Worm (Caenorhabditis elegans): ENCODE measurements around the gene ubxn-3.

The ubxn-3 gene

DNA sequence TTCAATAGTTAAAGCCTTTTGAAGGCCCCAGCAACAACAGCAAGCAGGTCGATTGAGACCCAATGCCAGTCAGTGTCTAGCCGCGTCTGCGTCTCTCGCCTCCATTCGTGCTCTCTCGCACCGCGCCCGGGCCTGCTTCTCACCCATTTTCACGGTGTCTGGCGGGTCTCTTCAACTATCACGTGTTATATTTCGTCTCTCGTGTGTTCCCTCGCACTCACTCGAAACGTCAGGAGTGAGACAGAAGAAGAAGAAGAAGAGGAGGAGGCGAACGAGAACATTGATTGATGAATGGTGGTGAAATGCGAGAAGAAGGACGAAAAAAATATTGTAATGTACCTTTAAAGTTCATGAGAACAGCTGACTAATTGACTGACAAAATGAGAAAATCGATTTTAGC lies 745 bp upstream of the ubxn-3 start (continued):
- no peak for TF ChIP-seq unc-39 (tag; optimal IDR thresholded peaks at IDR 0.05)
- peak; percentile 58 for TF ChIP-seq nhr-10 (tag; optimal IDR thresholded peaks at IDR 0.05)

DNA sequence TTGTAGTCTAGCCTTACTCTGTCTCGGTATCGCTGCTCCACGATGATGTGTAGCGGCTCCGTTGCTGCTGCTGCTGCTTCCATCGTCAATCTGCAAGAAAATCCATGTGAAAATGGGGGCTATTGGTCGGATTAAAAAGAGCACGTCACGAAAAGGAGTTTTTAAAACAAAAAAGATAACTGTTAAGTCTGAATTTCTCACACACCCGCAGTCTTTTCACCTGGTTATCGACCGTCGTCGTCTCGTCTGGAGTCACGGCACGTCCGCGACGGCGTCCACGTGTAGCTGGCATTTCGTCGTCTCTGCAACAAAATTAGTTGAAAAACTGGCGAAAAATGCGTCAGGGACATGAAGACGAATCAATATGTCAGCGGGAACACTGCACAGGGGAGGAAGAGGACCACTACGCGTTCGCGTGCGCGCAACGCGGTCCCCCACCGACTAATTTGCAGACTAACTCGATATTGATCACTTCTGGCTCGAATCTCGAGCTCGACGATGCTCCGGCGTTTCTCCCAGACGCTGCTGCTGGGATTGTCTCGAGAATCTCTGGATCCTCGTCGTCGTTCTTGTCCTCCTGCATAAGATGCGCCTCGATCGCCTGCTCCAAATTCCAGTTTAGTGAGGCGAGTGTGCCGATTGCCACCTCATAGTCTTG lies 492 bp downstream of the ubxn-3 start:
- TF ChIP-seq F49E8.2 (tag; optimal IDR thresholded peaks at IDR 0.05; ENCODE audit: borderline replicate concordance), result no peak
- TF ChIP-seq aha-1 (tag), result peak; percentile 70
- no peak for TF ChIP-seq ZK337.2 (GFP tag; IDR thresholded peaks at IDR 0.05)
- TF ChIP-seq unc-39 (tag; optimal IDR thresholded peaks at IDR 0.05), result no peak
- no peak for TF ChIP-seq ceh-28 (tag; optimal IDR thresholded peaks at IDR 0.05)
- TF ChIP-seq lin-29 (GFP tag; IDR thresholded peaks at IDR 0.05), result no peak
- TF ChIP-seq daf-8 (GFP tag; IDR thresholded peaks at IDR 0.05), result 0 out of 2 replicates have a peak, but pooled peaks have one; percentile 41
- TF ChIP-seq lsy-2 (tag; optimal IDR thresholded peaks at IDR 0.05), result no peak
- TF ChIP-seq ctbp-1 (GFP tag; IDR thresholded peaks at IDR 0.05), result no peak
- 0 out of 2 replicates have a peak, but pooled peaks have one; percentile 35 for TF ChIP-seq D1046.2 (GFP tag; IDR thresholded peaks at IDR 0.05)
- no peak for TF ChIP-seq rbr-2 (tag; optimal IDR thresholded peaks at IDR 0.05)
- peak; percentile 53; the same call in 1 of the 2 replicates for TF ChIP-seq set-16 (GFP tag; IDR thresholded peaks at IDR 0.05)
- TF ChIP-seq F10B5.3 (tag; optimal IDR thresholded peaks at IDR 0.05), result no peak

DNA sequence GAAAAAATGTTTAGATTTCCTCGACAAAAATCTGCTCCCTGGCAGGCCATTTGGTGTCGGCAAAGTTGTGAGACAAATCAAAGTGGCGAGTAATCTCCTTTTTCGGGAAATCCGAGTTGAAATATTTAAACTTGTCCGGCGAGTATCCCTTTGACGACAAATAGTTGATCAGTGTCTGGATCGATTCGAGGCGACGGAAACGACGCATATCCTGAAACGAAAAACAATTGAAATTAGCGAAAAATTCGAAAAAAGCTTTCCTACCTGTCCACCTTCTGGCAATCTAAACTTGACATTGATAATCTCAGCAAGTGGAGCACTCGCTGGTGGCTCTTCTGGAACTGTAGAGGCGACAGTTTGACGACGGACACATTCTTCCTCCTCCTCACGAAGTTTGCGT lies 3.2 kb downstream of the ubxn-3 start:
- no peak for TF ChIP-seq T20F7.1 (GFP tag; optimal IDR thresholded peaks at IDR 0.05)
- peak; percentile 97 for TF ChIP-seq aha-1 (tag)

DNA sequence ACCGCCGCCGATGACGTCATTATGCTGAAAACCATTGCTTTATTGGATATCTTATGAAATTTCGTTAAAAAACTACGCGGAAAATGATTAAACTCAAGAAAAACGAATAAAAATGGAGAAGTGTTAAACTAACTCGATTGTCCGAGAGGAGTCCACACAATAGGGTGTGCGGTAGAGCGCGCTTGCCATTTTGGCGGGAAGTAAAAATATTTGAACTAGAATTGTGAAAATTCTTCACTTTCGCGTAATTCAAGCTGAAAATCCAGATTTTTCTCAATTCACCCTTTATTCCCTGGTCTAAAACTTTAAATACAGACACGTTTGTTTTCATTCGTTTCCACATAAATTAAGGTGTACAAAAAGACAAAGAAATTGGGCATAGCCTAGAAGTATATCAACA lies 3.9 kb downstream of the ubxn-3 start, which contains the start of gene F48A11.4:
F48A11.4 (minus strand) TSS at position 24 of the 400 bp plus-strand sequence.
- no peak for TF ChIP-seq unc-39 (tag; optimal IDR thresholded peaks at IDR 0.05)
- TF ChIP-seq nhr-76 (tag; optimal IDR thresholded peaks at IDR 0.05), result peak; percentile 33
- peak; percentile 72; the same call in 1 of the 2 replicates for TF ChIP-seq saeg-2 (GFP tag; IDR thresholded peaks at IDR 0.05)
- peak; percentile 47 for TF ChIP-seq nhr-111 (GFP tag; optimal IDR thresholded peaks at IDR 0.05)
- no peak for TF ChIP-seq daf-19 (GFP tag; conservative IDR thresholded peaks at IDR 0.05)
- peak; percentile 88 for TF ChIP-seq mdt-29 (GFP tag; IDR thresholded peaks at IDR 0.05)
- TF ChIP-seq arid-1 (GFP tag; conservative IDR thresholded peaks at IDR 0.05), result peak; percentile 92
- peak; percentile 78 for TF ChIP-seq F37D6.2 (tag; optimal IDR thresholded peaks at IDR 0.05)
- TF ChIP-seq lsy-2 (tag; optimal IDR thresholded peaks at IDR 0.05), result peak; percentile 36 to 95
- peak; percentile 74 for TF ChIP-seq zip-2 (tag; optimal IDR thresholded peaks at IDR 0.05)
- TF ChIP-seq ceh-82 (tag; optimal IDR thresholded peaks at IDR 0.05), result no peak
- peak; percentile 26 for TF ChIP-seq gei-8 (GFP tag; optimal IDR thresholded peaks at IDR 0.05)
- TF ChIP-seq nhr-48 (tag; optimal IDR thresholded peaks at IDR 0.05), result peak; percentile 47
- peak; percentile 40; the same call in 1 of the 2 replicates for TF ChIP-seq ceh-44 (GFP tag; IDR thresholded peaks at IDR 0.05)
- peak; percentile 91 for TF ChIP-seq hmg-1.1 (GFP tag; IDR thresholded peaks at IDR 0.05)
- peak; percentile 100 for TF ChIP-seq lin-38 (GFP tag; IDR thresholded peaks at IDR 0.05)
- peak; percentile 56 for TF ChIP-seq mxl-3 (GFP tag; optimal IDR thresholded peaks at IDR 0.05)
- peak in 1 of 2 experiments; percentile 70 for TF ChIP-seq hif-1 (tag; optimal IDR thresholded peaks at IDR 0.05)
- peak; percentile 76 for TF ChIP-seq F10B5.3 (tag; optimal IDR thresholded peaks at IDR 0.05)
- TF ChIP-seq mes-2 (tag; optimal IDR thresholded peaks at IDR 0.05; ENCODE audit: poor library complexity, severe bottlenecking), result peak; percentile 96
- peak; percentile 8 for TF ChIP-seq lir-3 (tag; optimal IDR thresholded peaks at IDR 0.05)
- no peak for TF ChIP-seq T20F7.1 (GFP tag; optimal IDR thresholded peaks at IDR 0.05)
- TF ChIP-seq ces-1 (GFP tag; optimal IDR thresholded peaks at IDR 0.05), result no peak
- TF ChIP-seq Y5F2A.4 (GFP tag; optimal IDR thresholded peaks at IDR 0.05), result peak; percentile 78
- peak; percentile 83 for TF ChIP-seq jun-1 (tag; optimal IDR thresholded peaks at IDR 0.05)
- TF ChIP-seq nhr-6 (tag; optimal IDR thresholded peaks at IDR 0.05), result peak; percentile 91
- no peak for TF ChIP-seq ZK546.5 (tag; optimal IDR thresholded peaks at IDR 0.05)
- TF ChIP-seq skn-1 (tag; optimal IDR thresholded peaks at IDR 0.05), result no peak
- TF ChIP-seq dpl-1 (GFP tag; optimal IDR thresholded peaks at IDR 0.05), result peak; percentile 100
- peak; percentile 18 for TF ChIP-seq ceh-32 (tag; optimal IDR thresholded peaks at IDR 0.05; ENCODE audit: poor library complexity)
- TF ChIP-seq F26F4.8 (GFP tag; conservative IDR thresholded peaks at IDR 0.05), result no peak
- no peak for TF ChIP-seq daf-12 (tag; optimal IDR thresholded peaks at IDR 0.05)
- peak; percentile 77 for TF ChIP-seq nhr-25 (tag; optimal IDR thresholded peaks at IDR 0.05; ENCODE audit: borderline replicate concordance, insufficient read depth)
